Worm (Caenorhabditis elegans): ENCODE data around the gene mboa-2.

Gene mboa-2

DNA sequence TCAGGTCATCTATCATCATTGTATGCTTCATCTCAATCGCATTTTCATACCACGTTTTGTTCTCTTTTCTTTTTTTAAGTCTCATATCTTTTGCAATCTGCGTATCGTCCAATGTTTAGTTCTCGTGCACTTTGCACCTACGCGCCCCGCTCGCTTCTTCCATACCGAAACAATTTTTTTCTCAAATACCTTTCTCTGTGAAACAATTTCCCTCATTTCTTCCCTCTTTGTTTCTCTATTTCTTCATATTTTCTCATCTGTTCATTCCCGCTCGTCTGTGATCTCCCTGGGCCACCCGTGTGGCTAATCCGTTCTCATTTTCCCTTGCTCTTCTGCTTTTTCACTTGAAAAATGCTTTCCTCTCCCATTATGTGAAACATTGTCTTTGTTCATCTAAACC lies 18.0 kb upstream of the mboa-2 start (continued):
- TF ChIP-seq ZK546.5 (tag; optimal IDR thresholded peaks at IDR 0.05) (no peak), attf-4 (tag; optimal IDR thresholded peaks at IDR 0.05) (no peak), nhr-25 (tag; optimal IDR thresholded peaks at IDR 0.05; ENCODE audit: borderline replicate concordance, insufficient read depth) (no peak), dmd-9 (GFP tag; IDR thresholded peaks at IDR 0.05) (no peak), dve-1 (tag; optimal IDR thresholded peaks at IDR 0.05; ENCODE audit: insufficient read depth) (peak; percentile 12), sdz-12 (GFP tag; optimal IDR thresholded peaks at IDR 0.05) (no peak), hif-1 (tag; optimal IDR thresholded peaks at IDR 0.05) (no peak), nhr-6 (tag; optimal IDR thresholded peaks at IDR 0.05) (no peak), spr-1 (tag; optimal IDR thresholded peaks at IDR 0.05) (no peak), ceh-20 (GFP tag; IDR thresholded peaks at IDR 0.05) (no peak), lin-1 (GFP tag; IDR thresholded peaks at IDR 0.05) (no peak), lin-15B (tag; optimal IDR thresholded peaks at IDR 0.05) (no peak), nhr-41 (GFP tag; IDR thresholded peaks at IDR 0.05) (no peak), pqm-1 (tag; optimal IDR thresholded peaks at IDR 0.05) (no peak)

DNA sequence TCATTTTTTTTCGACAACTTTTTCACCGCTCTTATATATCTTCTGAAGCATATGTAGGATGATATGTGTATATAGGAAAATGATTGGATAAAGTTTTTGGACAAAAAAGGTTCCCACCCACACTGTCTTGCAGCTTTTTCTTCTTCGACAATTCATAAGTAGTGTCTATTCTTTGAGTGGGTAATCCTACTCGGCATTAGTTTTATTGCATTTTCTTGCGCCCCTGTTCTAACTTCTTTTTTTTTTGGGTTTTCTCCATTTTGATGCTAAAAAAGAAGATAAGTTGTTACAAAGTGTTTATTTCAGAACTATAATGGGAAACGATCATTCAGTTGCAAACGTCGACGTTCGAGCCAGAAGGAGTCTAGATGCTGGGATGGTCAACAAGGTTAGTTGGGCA lies 12.0 kb upstream of the mboa-2 start, which contains the start of gene glb-3:
Gene glb-3 (plus strand): TSS at position 301 of the 400 bp plus-strand sequence.
- no peak for TF ChIP-seq snpc-4 (tag; optimal IDR thresholded peaks at IDR 0.05)
- no peak for TF ChIP-seq ZK546.5 (tag; optimal IDR thresholded peaks at IDR 0.05)
- no peak for TF ChIP-seq zip-2 (tag; optimal IDR thresholded peaks at IDR 0.05)
- no peak for TF ChIP-seq saeg-2 (GFP tag; IDR thresholded peaks at IDR 0.05)
- TF ChIP-seq ztf-7 (tag; optimal IDR thresholded peaks at IDR 0.05), result no peak
- TF ChIP-seq hlh-11 (tag; optimal IDR thresholded peaks at IDR 0.05), result no peak
- no peak for TF ChIP-seq D1046.2 (GFP tag; IDR thresholded peaks at IDR 0.05)
- TF ChIP-seq fos-1 (tag; optimal IDR thresholded peaks at IDR 0.05), result no peak
- no peak for TF ChIP-seq aha-1 (tag)
- no peak for TF ChIP-seq daf-12 (tag; optimal IDR thresholded peaks at IDR 0.05)
- TF ChIP-seq ceh-28 (tag; optimal IDR thresholded peaks at IDR 0.05), result no peak
- no peak for TF ChIP-seq Y75B8A.6 (GFP tag; IDR thresholded peaks at IDR 0.05)
- TF ChIP-seq ZK337.2 (GFP tag; IDR thresholded peaks at IDR 0.05), result no peak
- no peak for TF ChIP-seq ces-1 (GFP tag; optimal IDR thresholded peaks at IDR 0.05)
- TF ChIP-seq jun-1 (tag; optimal IDR thresholded peaks at IDR 0.05), result no peak
- TF ChIP-seq nhr-237 (tag; optimal IDR thresholded peaks at IDR 0.05), result no peak
- no peak for TF ChIP-seq mes-2 (tag; optimal IDR thresholded peaks at IDR 0.05; ENCODE audit: poor library complexity, severe bottlenecking)
- TF ChIP-seq hif-1 (tag; optimal IDR thresholded peaks at IDR 0.05), result no peak

DNA sequence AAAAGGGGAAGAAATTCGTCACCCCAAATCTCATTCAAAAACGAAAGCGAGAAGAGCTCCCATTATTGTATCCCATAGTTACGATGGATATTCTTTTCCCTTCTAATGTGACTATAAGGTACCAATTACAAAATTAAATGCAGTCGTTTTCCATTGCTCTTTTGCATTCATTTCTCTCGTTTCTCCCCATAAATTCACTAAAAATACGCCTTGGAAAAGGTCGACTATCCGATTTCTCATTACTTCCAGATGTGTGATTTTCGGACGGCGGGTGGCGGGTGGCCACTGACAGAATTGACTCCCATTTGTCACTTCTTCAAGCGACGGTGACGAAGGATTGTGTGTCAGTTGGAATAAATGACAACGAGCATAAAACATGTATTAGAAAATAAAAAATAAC lies 11.2 kb upstream of the mboa-2 start:
- TF ChIP-seq attf-4 (tag; optimal IDR thresholded peaks at IDR 0.05) (no peak), dmd-9 (GFP tag; IDR thresholded peaks at IDR 0.05) (no peak), hlh-30 (tag; optimal IDR thresholded peaks at IDR 0.05; ENCODE audit: insufficient read depth) (no peak), snpc-4 (tag; optimal IDR thresholded peaks at IDR 0.05) (no peak)

DNA sequence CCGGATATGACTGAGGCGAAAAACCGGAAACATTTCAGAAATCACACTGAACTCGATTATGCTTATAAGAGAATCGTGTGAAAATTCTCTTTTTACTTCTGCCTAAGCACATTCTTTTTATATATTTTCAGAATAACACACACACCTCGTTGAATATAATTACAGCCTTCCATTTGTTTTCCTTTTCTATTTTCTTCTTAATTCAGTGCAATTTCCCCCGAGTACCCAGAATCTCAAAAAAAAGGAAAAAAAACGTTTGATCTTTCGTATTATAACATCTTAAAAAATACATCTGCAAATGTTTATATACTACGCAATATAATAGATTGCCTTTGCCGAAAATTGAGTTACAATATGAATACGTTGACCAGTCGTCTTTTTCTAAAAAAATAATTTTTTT lies 9.5 kb upstream of the mboa-2 start:
- no peak for TF ChIP-seq mes-2 (tag; optimal IDR thresholded peaks at IDR 0.05; ENCODE audit: poor library complexity, severe bottlenecking)
- no peak for TF ChIP-seq lim-7 (GFP tag; IDR thresholded peaks at IDR 0.05)
- no peak for TF ChIP-seq egl-43 (GFP tag; IDR thresholded peaks at IDR 0.05)
- TF ChIP-seq nhr-41 (GFP tag; IDR thresholded peaks at IDR 0.05), result no peak
- TF ChIP-seq F10B5.3 (tag; optimal IDR thresholded peaks at IDR 0.05), result no peak
- TF ChIP-seq aha-1 (tag), result peak; percentile 70

DNA sequence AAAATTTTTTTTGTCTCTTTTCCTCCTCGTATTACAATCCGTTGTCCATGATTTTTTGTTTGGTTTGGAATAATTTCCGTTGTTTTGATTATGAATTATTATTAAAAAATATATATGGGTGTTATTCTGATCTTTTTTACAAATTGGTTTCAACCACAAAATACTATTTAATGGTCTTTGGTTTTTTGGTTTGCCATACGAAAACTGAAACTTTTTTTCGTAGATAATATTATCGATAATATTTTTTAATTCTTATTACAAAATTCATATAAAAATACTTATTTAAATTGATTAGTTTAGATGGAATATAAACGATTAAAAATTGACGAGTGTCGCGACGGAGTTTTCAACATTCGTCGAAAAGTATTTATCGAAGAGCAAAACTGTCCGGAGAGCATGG lies 4.9 kb upstream of the mboa-2 start, which contains the start of gene jmjd-5:
Gene jmjd-5 (plus strand): TSS at position 301 of the 400 bp plus-strand sequence.
- TF ChIP-seq dve-1 (tag; optimal IDR thresholded peaks at IDR 0.05; ENCODE audit: insufficient read depth), result no peak
- TF ChIP-seq ceh-32 (tag; optimal IDR thresholded peaks at IDR 0.05; ENCODE audit: poor library complexity), result no peak
- no peak for TF ChIP-seq unc-62 (GFP tag; optimal IDR thresholded peaks at IDR 0.05 in 1 of 2)
- no peak for TF ChIP-seq unc-62 (tag; optimal IDR thresholded peaks at IDR 0.05)
